Fruit fly (Drosophila melanogaster) S2 (cell line): ENCODE results near the gene Abd-B.

ENCODE experiments used
- CG8478 ChIP-seq: fragments of >200 bp; optimal IDR thresholded peaks from 2 replicates; lab custom pipeline; 2018
- CTCF ChIP-seq, 2 experiments: fragments of >200 bp; optimal IDR thresholded peaks; 2 replicates each; lab custom pipeline; 2018

Gene Abd-B

DNA sequence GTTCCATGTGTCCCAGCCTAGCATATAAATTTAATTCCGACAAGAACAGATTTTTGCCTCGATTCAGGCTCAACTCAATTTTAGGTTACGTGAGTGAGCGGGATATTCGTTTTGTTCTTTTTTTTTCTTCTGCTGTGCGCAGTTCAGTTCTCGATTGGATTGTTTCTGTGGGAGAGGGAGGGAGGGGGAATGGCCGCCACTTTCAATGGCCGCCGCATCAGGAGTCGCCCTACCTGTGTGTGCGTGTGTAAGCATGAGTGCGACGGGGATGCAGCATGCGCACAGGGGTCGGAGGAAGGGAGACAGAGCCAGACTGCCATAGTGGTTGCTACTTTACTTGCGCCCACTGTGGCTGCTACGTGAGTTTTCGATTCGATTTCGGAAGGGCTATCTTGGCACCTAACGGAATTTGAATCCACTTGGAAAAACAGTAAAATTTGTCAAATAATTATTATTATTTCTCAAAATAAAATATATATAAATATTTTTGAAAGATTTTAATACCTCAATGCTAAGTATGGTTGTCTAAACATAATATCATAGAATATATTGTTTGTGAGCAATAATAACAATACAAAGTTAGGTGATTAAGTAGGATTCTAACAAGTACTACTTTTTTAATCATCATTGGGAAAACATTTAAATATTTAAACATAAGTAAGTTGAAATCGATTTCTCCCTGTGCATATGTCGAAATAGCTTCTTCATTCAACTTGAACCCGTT is 85.4 kb downstream of the Abd-B start:
- TF ChIP-seq CTCF (optimal IDR thresholded peaks at IDR 0.05; lab: Kevin White, UChicago): peak; percentile 27 to 31
- TF ChIP-seq CG8478 (lab: Kevin White, UChicago): no peak

- TF ChIP-seq CG8478 (lab: Kevin White, UChicago) (no peak), CTCF (optimal IDR thresholded peaks at IDR 0.05; lab: Kevin White, UChicago) (no peak)
Observed at dm6 chr3R:16884556-16884955, 87.5 kb downstream of the Abd-B start.

dm6 chr3R:16882491-16882933 is 89.5 kb downstream of the Abd-B start:
- TF ChIP-seq CTCF (optimal IDR thresholded peaks at IDR 0.05; lab: Kevin White, UChicago) (peak; percentile 96 to 99), CG8478 (lab: Kevin White, UChicago) (no peak)

dm6 chr3R:16878442-16878841 is 93.6 kb downstream of the Abd-B start:
- no peak for TF ChIP-seq CTCF (optimal IDR thresholded peaks at IDR 0.05; lab: Kevin White, UChicago)
- no peak for TF ChIP-seq CG8478 (lab: Kevin White, UChicago)
